Worm (Caenorhabditis elegans): Measurements from ENCODE around the gene Y39E4B.13.

Y39E4B.13 gene

DNA sequence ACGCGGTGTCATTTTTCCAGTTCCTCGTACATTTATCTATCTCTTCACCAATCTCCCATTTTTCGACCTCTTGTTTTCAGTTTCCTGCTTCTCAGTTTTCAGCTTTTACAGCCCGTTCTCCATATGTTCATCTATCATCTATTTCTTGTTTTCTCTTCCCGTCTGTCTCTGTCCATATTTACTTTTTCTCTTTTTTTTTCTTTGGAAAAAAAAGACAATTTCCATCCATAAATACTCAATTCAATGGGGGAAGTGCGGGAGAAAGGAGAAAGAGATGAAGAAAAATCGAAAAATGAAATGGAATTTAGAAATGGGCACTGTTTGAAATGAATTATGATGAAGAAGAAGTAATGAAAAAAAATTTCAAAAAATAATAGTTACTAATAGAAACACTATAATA is 32.8 kb upstream of the Y39E4B.13 start:
- no peak for TF ChIP-seq sptf-1 (tag; optimal IDR thresholded peaks at IDR 0.05)
- TF ChIP-seq unc-39 (tag; optimal IDR thresholded peaks at IDR 0.05): no peak
- TF ChIP-seq cnd-1 (tag; optimal IDR thresholded peaks at IDR 0.05): no peak
- no peak for TF ChIP-seq nhr-2 (tag; optimal IDR thresholded peaks at IDR 0.05)
- TF ChIP-seq mep-1 (tag; optimal IDR thresholded peaks at IDR 0.05): no peak
- no peak for TF ChIP-seq ztf-11 (tag; optimal IDR thresholded peaks at IDR 0.05)
- TF ChIP-seq ham-2 (GFP tag; optimal IDR thresholded peaks at IDR 0.05): no peak
- TF ChIP-seq nhr-76 (tag; optimal IDR thresholded peaks at IDR 0.05): no peak
- TF ChIP-seq lin-32 (GFP tag; optimal IDR thresholded peaks at IDR 0.05): no peak
- TF ChIP-seq blmp-1 (tag; optimal IDR thresholded peaks at IDR 0.05): no peak
- no peak for TF ChIP-seq snpc-4 (tag; optimal IDR thresholded peaks at IDR 0.05)
- no peak for TF ChIP-seq ceh-83 (GFP tag; optimal IDR thresholded peaks at IDR 0.05)
- no peak for TF ChIP-seq unc-62 (GFP tag; optimal IDR thresholded peaks at IDR 0.05)
- no peak for TF ChIP-seq elt-1 (tag; optimal IDR thresholded peaks at IDR 0.05; ENCODE audit: borderline replicate concordance, insufficient read depth)
- no peak for TF ChIP-seq ceh-39 (tag; optimal IDR thresholded peaks at IDR 0.05)

DNA sequence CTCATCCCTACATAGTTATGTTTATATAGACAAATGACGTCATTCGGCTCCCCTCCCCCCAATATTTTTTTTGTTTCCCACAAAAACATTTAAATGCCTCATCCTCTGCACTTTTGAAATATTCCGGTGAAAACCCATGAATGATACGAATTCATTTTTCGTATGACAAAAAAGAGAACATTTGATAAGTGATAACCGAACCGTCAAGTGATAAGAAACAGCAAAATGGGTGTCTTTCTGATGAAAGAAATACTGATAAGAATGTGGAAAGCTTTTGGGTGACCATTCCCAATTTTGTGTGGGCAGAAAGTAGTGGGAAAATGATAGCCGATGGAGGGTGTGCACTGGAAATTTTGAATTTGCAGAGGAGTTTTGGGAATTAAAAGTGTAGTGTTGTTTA is 31.6 kb upstream of the Y39E4B.13 start:
- no peak for TF ChIP-seq nhr-76 (tag; optimal IDR thresholded peaks at IDR 0.05)
- TF ChIP-seq tbx-8 (GFP tag; optimal IDR thresholded peaks at IDR 0.05): no peak
- TF ChIP-seq unc-39 (tag; optimal IDR thresholded peaks at IDR 0.05): no peak
- no peak for TF ChIP-seq ceh-43 (GFP tag; optimal IDR thresholded peaks at IDR 0.05)
- no peak for TF ChIP-seq unc-62 (GFP tag; optimal IDR thresholded peaks at IDR 0.05)
- TF ChIP-seq bed-3 (GFP tag; optimal IDR thresholded peaks at IDR 0.05): no peak
- no peak for TF ChIP-seq drap-1 (GFP tag; optimal IDR thresholded peaks at IDR 0.05)

DNA sequence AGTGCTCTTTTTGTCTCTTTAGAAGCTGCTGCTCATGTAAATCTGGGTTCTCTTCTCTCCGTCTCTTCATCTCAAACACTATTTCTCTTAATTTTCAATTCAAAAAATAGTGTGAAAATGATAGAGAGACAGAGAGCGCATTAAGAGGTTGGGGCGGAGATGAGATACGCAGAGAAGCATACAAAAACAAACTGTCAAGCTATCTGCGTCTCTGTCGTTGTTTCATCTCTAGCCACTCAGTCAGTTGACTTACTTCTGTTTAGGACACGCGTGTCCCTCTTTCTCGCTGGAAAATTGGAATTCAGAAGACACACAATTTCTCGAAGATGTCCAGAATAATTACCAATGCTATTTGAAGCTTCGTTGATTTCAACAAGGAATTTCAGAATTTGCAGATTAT is 29.8 kb upstream of the Y39E4B.13 start:
- TF ChIP-seq ham-2 (GFP tag; optimal IDR thresholded peaks at IDR 0.05) (no peak), ces-1 (GFP tag; optimal IDR thresholded peaks at IDR 0.05) (peak; percentile 100), sptf-1 (tag; optimal IDR thresholded peaks at IDR 0.05) (no peak), ceh-83 (GFP tag; optimal IDR thresholded peaks at IDR 0.05) (no peak), drap-1 (GFP tag; optimal IDR thresholded peaks at IDR 0.05) (no peak), unc-39 (tag; optimal IDR thresholded peaks at IDR 0.05) (no peak), ceh-39 (tag; optimal IDR thresholded peaks at IDR 0.05) (peak; percentile 47), lsy-2 (tag; optimal IDR thresholded peaks at IDR 0.05) (peak; percentile 80), nhr-28 (tag; optimal IDR thresholded peaks at IDR 0.05) (no peak), ztf-11 (tag; optimal IDR thresholded peaks at IDR 0.05) (peak; percentile 21), blmp-1 (tag; optimal IDR thresholded peaks at IDR 0.05) (no peak), hlh-1 (tag; optimal IDR thresholded peaks at IDR 0.05) (peak; percentile 80), unc-120 (tag; optimal IDR thresholded peaks at IDR 0.05; ENCODE audit: poor library complexity, severe bottlenecking) (peak; percentile 35), nhr-76 (tag; optimal IDR thresholded peaks at IDR 0.05) (no peak), mep-1 (tag; optimal IDR thresholded peaks at IDR 0.05) (peak; percentile 72), tbx-8 (GFP tag; optimal IDR thresholded peaks at IDR 0.05) (no peak), nhr-237 (tag; optimal IDR thresholded peaks at IDR 0.05) (peak; percentile 82), nhr-12 (tag; optimal IDR thresholded peaks at IDR 0.05) (no peak), flh-1 (GFP tag; optimal IDR thresholded peaks at IDR 0.05) (no peak), M03D4.4 (tag; optimal IDR thresholded peaks at IDR 0.05) (no peak), cnd-1 (tag; optimal IDR thresholded peaks at IDR 0.05) (no peak), elt-1 (tag; optimal IDR thresholded peaks at IDR 0.05; ENCODE audit: borderline replicate concordance, insufficient read depth) (no peak), unc-62 (GFP tag; optimal IDR thresholded peaks at IDR 0.05) (peak; percentile 74), sem-2 (GFP tag; optimal IDR thresholded peaks at IDR 0.05) (no peak), snpc-4 (tag; optimal IDR thresholded peaks at IDR 0.05) (no peak), lin-32 (GFP tag; optimal IDR thresholded peaks at IDR 0.05) (no peak), pha-4 (tag; optimal IDR thresholded peaks at IDR 0.05) (peak; percentile 89), elt-3 (tag; optimal IDR thresholded peaks at IDR 0.05) (no peak), lin-13 (tag; optimal IDR thresholded peaks at IDR 0.05) (peak; percentile 37), mab-5 (tag; optimal IDR thresholded peaks at IDR 0.05) (peak; percentile 84), nhr-2 (tag; optimal IDR thresholded peaks at IDR 0.05) (peak; percentile 44), bed-3 (GFP tag; optimal IDR thresholded peaks at IDR 0.05) (no peak), ceh-43 (GFP tag; optimal IDR thresholded peaks at IDR 0.05) (peak; percentile 5), zip-8 (tag; optimal IDR thresholded peaks at IDR 0.05) (no peak), mls-2 (tag; optimal IDR thresholded peaks at IDR 0.05) (peak; percentile 43)

DNA sequence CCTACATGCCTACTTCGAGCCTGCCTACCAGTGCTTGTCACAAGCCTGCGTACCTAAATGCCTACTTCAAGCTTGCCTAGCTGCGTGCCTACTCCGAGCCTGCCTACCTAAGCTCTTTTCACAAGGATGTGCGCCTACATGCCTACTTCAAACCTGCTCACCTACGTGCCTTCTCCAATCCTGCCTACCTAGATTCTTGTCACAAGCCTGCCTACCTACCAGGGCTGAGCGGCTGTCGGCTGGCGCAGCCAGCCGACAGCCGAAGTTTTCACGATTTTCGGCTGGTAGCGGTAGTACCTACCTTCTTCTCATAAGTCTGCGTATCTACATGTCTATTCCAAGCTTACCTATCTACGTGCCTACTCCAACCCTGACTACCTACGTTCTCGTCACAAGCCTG is 29.2 kb upstream of the Y39E4B.13 start:
- TF ChIP-seq pha-4 (tag; optimal IDR thresholded peaks at IDR 0.05) (peak; percentile 7), elt-3 (tag; optimal IDR thresholded peaks at IDR 0.05) (no peak)
